Worm (Caenorhabditis elegans): ENCODE data around the gene F58E6.13.

DNA sequence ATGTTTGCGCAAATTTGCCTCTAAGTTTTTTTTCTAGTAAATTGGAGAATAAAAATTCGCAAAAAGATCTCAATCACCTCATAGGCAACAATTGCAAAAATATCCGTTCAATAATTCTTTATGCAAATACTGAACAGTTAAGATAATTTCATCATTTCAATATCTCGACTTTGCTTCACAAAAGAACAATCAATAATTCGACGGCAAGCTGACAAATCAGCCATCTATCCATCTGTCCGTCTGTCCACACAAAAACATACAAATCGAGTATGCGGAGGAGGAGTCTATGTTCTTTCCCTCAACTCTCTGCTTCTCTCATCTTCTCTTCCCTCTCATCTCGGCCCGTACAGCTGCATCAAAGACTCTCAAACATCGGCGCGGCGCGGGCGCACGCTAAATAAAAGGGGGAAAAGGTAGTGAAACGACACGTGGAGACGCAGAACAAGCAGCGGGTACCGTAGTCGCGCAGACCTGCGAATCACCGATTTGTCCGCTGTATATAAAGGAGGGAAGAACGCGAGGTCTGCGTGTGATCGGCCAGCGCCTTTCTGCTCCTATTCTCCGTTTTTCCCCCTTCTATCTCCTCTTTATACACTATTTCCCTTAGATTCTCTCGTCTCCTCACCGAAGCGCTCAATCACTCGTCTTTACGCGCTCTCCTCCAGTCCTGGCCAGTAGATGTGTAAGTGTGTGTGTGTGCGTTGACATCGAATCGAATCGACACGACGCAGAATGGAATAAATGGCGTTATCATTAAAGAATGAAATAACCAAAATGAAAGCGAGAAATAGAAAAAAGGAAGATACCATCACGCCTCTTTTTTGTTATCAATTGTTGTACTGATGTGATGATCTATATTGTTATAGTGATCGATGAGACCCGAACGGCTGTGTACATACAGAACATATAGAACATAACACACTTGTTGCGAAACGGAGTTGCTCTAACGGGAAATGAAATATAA lies 14.0 kb upstream of the F58E6.13 start:
- TF ChIP-seq dao-5 (tag; optimal IDR thresholded peaks at IDR 0.05) (peak; percentile 39), him-1 (tag; optimal IDR thresholded peaks at IDR 0.05) (peak; percentile 96)
